Worm (Caenorhabditis elegans): ENCODE measurements around the gene ZK546.5.

DNA sequence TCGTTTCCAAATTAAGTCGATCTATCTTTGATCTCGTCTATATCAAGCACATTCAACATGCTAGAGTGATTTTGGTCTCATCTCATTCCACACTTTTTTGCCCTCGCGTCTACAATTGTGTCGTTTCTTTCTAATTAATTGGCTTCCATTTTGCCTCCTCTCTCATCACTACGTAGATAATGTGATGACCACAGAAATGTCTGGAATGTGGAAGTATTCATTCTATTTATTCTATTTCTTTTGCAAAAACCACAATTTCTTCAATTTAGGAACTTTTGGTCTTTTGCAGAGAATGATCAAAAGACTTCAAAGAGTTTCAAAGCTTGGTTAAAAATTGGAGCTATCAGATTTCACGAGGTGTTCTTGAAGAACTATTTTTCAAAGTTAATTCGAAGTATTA lies 20.0 kb upstream of the ZK546.5 start:
- TF ChIP-seq T22C8.4 (GFP tag; IDR thresholded peaks at IDR 0.05) (no peak), tab-1 (GFP tag; IDR thresholded peaks at IDR 0.05) (no peak), med-1 (GFP tag; optimal IDR thresholded peaks at IDR 0.05; ENCODE audit: insufficient read depth) (no peak), flt-1 (GFP tag; IDR thresholded peaks at IDR 0.05) (no peak), ztf-23 (GFP tag; IDR thresholded peaks at IDR 0.05) (no peak), ref-1 (GFP tag; conservative IDR thresholded peaks at IDR 0.05) (no peak), cog-1 (tag; optimal IDR thresholded peaks at IDR 0.05) (no peak)
